Worm (Caenorhabditis elegans) whole organism, L2 larva: Measurements from ENCODE around the gene bigr-1.

Source experiments
- C34F6.9 ChIP-seq: fragments of 150-350 bp; optimal IDR thresholded peaks from 2 replicates; lab custom pipeline; 2014; ENCODE audit warnings: missing biosample characterization, missing genetic modification characterization
- F13H6.1 ChIP-seq: sonication (generic microtip); optimal IDR thresholded peaks from 2 replicates; lab custom pipeline; 2016; ENCODE audit warnings: missing genetic modification characterization, missing compliant biosample characterization
- R02D3.7 ChIP-seq: fragments of 150-350 bp; optimal IDR thresholded peaks from 2 replicates; lab custom pipeline; 2014; ENCODE audit warnings: missing biosample characterization, missing genetic modification characterization
- Y55F3AM.14 ChIP-seq: fragments of 200-800 bp; sonication (Bioruptor generic); optimal IDR thresholded peaks from 2 replicates; lab custom pipeline; 2018; ENCODE audit warnings: mild to moderate bottlenecking, missing genetic modification characterization, missing compliant biosample characterization
- ZK546.5 ChIP-seq: sonication (generic microtip); optimal IDR thresholded peaks from 2 replicates; lab custom pipeline; 2017; ENCODE audit warnings: missing biosample characterization, missing genetic modification characterization
- alr-1 ChIP-seq: fragments of 150-350 bp; optimal IDR thresholded peaks from 2 replicates; lab custom pipeline; 2014; ENCODE audit warnings: missing biosample characterization, missing genetic modification characterization
- aly-2 ChIP-seq: fragments of 150-350 bp; optimal IDR thresholded peaks from 2 replicates; lab custom pipeline; 2014; ENCODE audit warnings: missing biosample characterization, missing genetic modification characterization
- ama-1 ChIP-seq: fragments of 150-350 bp; optimal IDR thresholded peaks from 2 replicates; lab custom pipeline; 2018; ENCODE audit warnings: inconsistent platforms
- blmp-1 ChIP-seq: sonication (generic microtip); optimal IDR thresholded peaks from 2 replicates; lab custom pipeline; 2017; ENCODE audit warnings: missing genetic modification characterization, mild to moderate bottlenecking, missing compliant biosample characterization, antibody characterized with exemption, moderate library complexity; ENCODE audit not compliant: insufficient read depth
- crh-2 ChIP-seq: sonication (generic microtip); optimal IDR thresholded peaks from 2 replicates; lab custom pipeline; 2017; ENCODE audit warnings: missing biosample characterization, missing genetic modification characterization
- dmd-4 ChIP-seq: sonication (generic microtip); optimal IDR thresholded peaks from 2 replicates; lab custom pipeline; 2017; ENCODE audit warnings: missing biosample characterization, missing genetic modification characterization
- elt-3 ChIP-seq: sonication (generic microtip); optimal IDR thresholded peaks from 2 replicates; lab custom pipeline; 2017; ENCODE audit warnings: missing biosample characterization, missing genetic modification characterization
- fos-1 ChIP-seq: fragments of 150-350 bp; optimal IDR thresholded peaks from 2 replicates; lab custom pipeline; 2014; ENCODE audit warnings: missing biosample characterization, missing genetic modification characterization
- gmeb-1 ChIP-seq: fragments of 150-350 bp; optimal IDR thresholded peaks from 2 replicates; lab custom pipeline; 2014; ENCODE audit warnings: missing biosample characterization, missing genetic modification characterization
- lin-13 ChIP-seq: fragments of 150-350 bp; optimal IDR thresholded peaks from 2 replicates; lab custom pipeline; 2014; ENCODE audit warnings: missing biosample characterization, missing genetic modification reagents, missing genetic modification characterization
- lin-39 ChIP-seq: fragments of 150-350 bp; optimal IDR thresholded peaks from 2 replicates; lab custom pipeline; 2014; ENCODE audit warnings: missing biosample characterization, missing genetic modification reagents, missing genetic modification characterization
- lsy-2 ChIP-seq, 2 experiments: fragments of 150-350 bp in 1 of 2; sonication (generic microtip) in 1 of 2; optimal IDR thresholded peaks; 2 replicates each; lab custom pipeline; 2014 to 2017; ENCODE audit warnings: missing biosample characterization in 2 of 2, missing genetic modification characterization in 2 of 2
- mab-5 ChIP-seq: fragments of 150-350 bp; optimal IDR thresholded peaks from 2 replicates; lab custom pipeline; 2014; ENCODE audit warnings: missing biosample characterization, missing genetic modification characterization
- mdl-1 ChIP-seq, 2 experiments: fragments of 150-350 bp in 1 of 2; sonication (generic microtip) in 1 of 2; optimal IDR thresholded peaks; 2 replicates each; lab custom pipeline; 2017; ENCODE audit warnings: missing biosample characterization in 2 of 2, missing genetic modification characterization in 2 of 2
- nhr-10 ChIP-seq: sonication (generic microtip); optimal IDR thresholded peaks from 2 replicates; lab custom pipeline; 2017; ENCODE audit warnings: missing biosample characterization, missing genetic modification characterization
- nhr-129 ChIP-seq: fragments of 150-350 bp; optimal IDR thresholded peaks from 2 replicates; lab custom pipeline; 2014; ENCODE audit warnings: missing biosample characterization, missing genetic modification characterization
- nhr-21 ChIP-seq: fragments of 150-350 bp; optimal IDR thresholded peaks from 2 replicates; lab custom pipeline; 2014; ENCODE audit warnings: missing biosample characterization, missing genetic modification characterization
- nhr-23 ChIP-seq: fragments of 150-350 bp; optimal IDR thresholded peaks from 2 replicates; lab custom pipeline; 2014; ENCODE audit warnings: missing biosample characterization, missing genetic modification reagents, missing genetic modification characterization
- nhr-237 ChIP-seq: fragments of 150-350 bp; optimal IDR thresholded peaks from 2 replicates; lab custom pipeline; 2014; ENCODE audit warnings: missing biosample characterization, missing genetic modification characterization
- nhr-25 ChIP-seq: fragments of 150-350 bp; sonication (generic microtip); optimal IDR thresholded peaks from 3 replicates; lab custom pipeline; 2014; ENCODE audit warnings: missing biosample characterization, missing genetic modification characterization
- nhr-77 ChIP-seq: fragments of 150-350 bp; optimal IDR thresholded peaks from 2 replicates; lab custom pipeline; 2014; ENCODE audit warnings: missing biosample characterization, missing genetic modification characterization
- peb-1 ChIP-seq: fragments of 150-350 bp; optimal IDR thresholded peaks from 2 replicates; lab custom pipeline; 2014; ENCODE audit warnings: missing biosample characterization, missing genetic modification characterization
- sem-4 ChIP-seq: fragments of 150-350 bp; optimal IDR thresholded peaks from 2 replicates; lab custom pipeline; 2014; ENCODE audit warnings: missing biosample characterization, missing genetic modification reagents, missing genetic modification characterization
- skn-1 ChIP-seq: sonication (generic microtip); optimal IDR thresholded peaks from 2 replicates; lab custom pipeline; 2017; ENCODE audit warnings: missing biosample characterization, missing genetic modification characterization
- sma-3 ChIP-seq: sonication (generic microtip); optimal IDR thresholded peaks from 2 replicates; lab custom pipeline; 2016; ENCODE audit warnings: missing genetic modification reagents, missing genetic modification characterization, missing compliant biosample characterization
- unc-55 ChIP-seq: fragments of 150-350 bp; sonication (generic microtip); optimal IDR thresholded peaks from 3 replicates; lab custom pipeline; 2014; ENCODE audit warnings: missing biosample characterization, missing genetic modification reagents, missing genetic modification characterization
- unc-62 ChIP-seq: fragments of 150-350 bp; optimal IDR thresholded peaks from 2 replicates; lab custom pipeline; 2014; ENCODE audit warnings: missing biosample characterization, missing genetic modification reagents, missing genetic modification characterization
- ztf-1 ChIP-seq: fragments of 200-800 bp; sonication (Bioruptor generic); conservative IDR thresholded peaks from 2 replicates; pipeline ENCODE4 v1.3.6; 2022; ENCODE audit warnings: missing genetic modification characterization, missing compliant biosample characterization
- ztf-11 ChIP-seq: sonication (generic microtip); optimal IDR thresholded peaks from 2 replicates; lab custom pipeline; 2017; ENCODE audit warnings: missing biosample characterization, missing genetic modification characterization
- ztf-4 ChIP-seq: fragments of 150-350 bp; optimal IDR thresholded peaks from 2 replicates; lab custom pipeline; 2014; ENCODE audit warnings: missing biosample characterization, missing genetic modification characterization

Gene bigr-1

DNA sequence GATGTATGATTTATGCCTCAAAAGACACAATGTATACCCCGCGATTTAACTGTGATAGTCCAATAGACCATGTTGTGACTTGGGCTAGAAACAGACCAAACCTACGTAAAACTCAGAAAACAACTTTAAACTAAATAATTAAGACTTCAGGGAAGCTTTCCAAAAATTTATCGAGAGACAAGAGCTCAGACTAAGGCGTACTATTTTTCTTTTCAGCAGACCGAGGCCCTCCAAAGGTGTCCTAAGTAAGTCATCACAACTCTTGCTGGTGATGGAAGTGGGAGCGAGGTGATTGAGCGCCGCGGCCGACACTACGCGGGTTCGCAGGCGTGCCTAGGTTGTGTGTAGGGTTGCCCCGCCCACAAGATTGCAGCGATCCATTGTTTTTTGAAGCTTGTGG, 14.4 kb upstream of the bigr-1 start (continued):
- TF ChIP-seq ZK546.5 (tag; lab: Kevin White, UChicago) (no peak), Y55F3AM.14 (GFP tag; lab: Kevin White, UChicago) (no peak), peb-1 (tag; lab: Kevin White, UChicago) (no peak), ztf-11 (no peak), ztf-4 (tag; lab: Kevin White, UChicago) (peak; percentile 25), nhr-10 (no peak), nhr-77 (tag; lab: Kevin White, UChicago) (no peak), nhr-237 (tag; lab: Kevin White, UChicago) (peak; percentile 26), skn-1 (no peak), ztf-1 (no peak), ama-1 (lab: Kevin White, UChicago) (peak; percentile 96), alr-1 (tag; lab: Kevin White, UChicago) (no peak), R02D3.7 (tag; lab: Kevin White, UChicago) (peak; percentile 22), nhr-25 (tag; lab: Kevin White, UChicago) (peak; percentile 44), sma-3 (GFP tag; lab: Kevin White, UChicago) (peak; percentile 89), gmeb-1 (tag; lab: Kevin White, UChicago) (peak; percentile 76), elt-3 (no peak), nhr-129 (tag; lab: Kevin White, UChicago) (peak; percentile 63), lin-39 (tag; lab: Kevin White, UChicago) (no peak), nhr-23 (tag; lab: Kevin White, UChicago) (no peak)

- TF ChIP-seq mdl-1 (tag; optimal IDR thresholded peaks at IDR 0.05; lab: Kevin White, UChicago) = no peak
- TF ChIP-seq lsy-2 (tag; optimal IDR thresholded peaks at IDR 0.05; lab: Kevin White, UChicago) = no peak
- TF ChIP-seq C34F6.9 = no peak
These were observed 6.1 kb upstream of the bigr-1 start for ce11 chrII:11175347-11175746.

DNA sequence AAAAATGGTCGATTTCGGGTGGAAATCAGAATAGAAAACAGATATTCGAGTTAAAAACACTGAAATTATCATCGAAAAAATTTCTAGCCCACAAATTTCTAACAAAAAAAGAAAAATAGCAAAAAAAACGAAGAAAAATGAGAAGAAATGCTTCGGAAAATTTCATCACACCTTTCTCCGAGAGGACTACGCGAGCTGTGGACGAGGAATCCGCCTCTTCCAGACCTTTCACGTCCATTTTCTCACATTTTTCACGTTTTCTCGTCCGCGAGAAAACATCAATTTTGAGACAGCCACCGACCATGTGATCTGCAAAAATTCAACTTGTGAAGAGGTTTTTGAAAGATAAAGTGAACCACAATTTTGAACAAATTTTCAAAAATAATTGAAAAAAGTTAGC, 5.0 kb upstream of the bigr-1 start:
- TF ChIP-seq lsy-2 (tag; optimal IDR thresholded peaks at IDR 0.05; lab: Kevin White, UChicago) = peak in 1 of 2 experiments; percentile 35
- TF ChIP-seq ZK546.5 (tag; lab: Kevin White, UChicago) = no peak
- no peak for TF ChIP-seq gmeb-1 (tag; lab: Kevin White, UChicago)
- TF ChIP-seq C34F6.9 = peak; percentile 6
- no peak for TF ChIP-seq dmd-4 (tag; lab: Kevin White, UChicago)
- TF ChIP-seq unc-62 (GFP tag; lab: Kevin White, UChicago) = no peak
- peak; percentile 15 for TF ChIP-seq unc-55
- TF ChIP-seq crh-2 (tag; lab: Kevin White, UChicago) = no peak
- no peak for TF ChIP-seq ztf-4 (tag; lab: Kevin White, UChicago)
- TF ChIP-seq, all 48 proteins: peak for 3

ce11 chrII:11177376-11177775, 4.1 kb upstream of the bigr-1 start, which contains the start of gene F37H8.6:
Gene F37H8.6, minus strand, starts transcription at chrII:11177476.
- TF ChIP-seq lin-13 (GFP tag; lab: Kevin White, UChicago) = no peak
- TF ChIP-seq nhr-21 = no peak
- TF ChIP-seq mab-5 = no peak
- no peak for TF ChIP-seq sma-3 (GFP tag; lab: Kevin White, UChicago)
- TF ChIP-seq nhr-10 = no peak
- no peak for TF ChIP-seq Y55F3AM.14 (GFP tag; lab: Kevin White, UChicago)
- TF ChIP-seq aly-2 (tag; lab: Kevin White, UChicago) = no peak
- no peak for TF ChIP-seq blmp-1 (tag; lab: Kevin White, UChicago)
- no peak for TF ChIP-seq nhr-129 (tag; lab: Kevin White, UChicago)
- no peak for TF ChIP-seq fos-1 (tag; lab: Kevin White, UChicago)
- TF ChIP-seq lin-39 (tag; lab: Kevin White, UChicago) = no peak
- TF ChIP-seq ztf-1 = no peak
- TF ChIP-seq F13H6.1 (tag; lab: Kevin White, UChicago) = no peak
- TF ChIP-seq, all 48 proteins: peak for 0

ce11 chrII:11178737-11179136, 2.7 kb upstream of the bigr-1 start:
- TF ChIP-seq F13H6.1 (tag; lab: Kevin White, UChicago) = no peak
- TF ChIP-seq mab-5 = no peak
- no peak for TF ChIP-seq elt-3
- TF ChIP-seq C34F6.9 = no peak
- TF ChIP-seq unc-55 = no peak
- TF ChIP-seq Y55F3AM.14 (GFP tag; lab: Kevin White, UChicago) = no peak
- TF ChIP-seq sem-4 (tag; lab: Kevin White, UChicago) = no peak
- TF ChIP-seq, all 48 proteins: peak for 0
